Worm (Caenorhabditis elegans) whole organism, L1 larva: ENCODE results near the gene gldi-10.

Experiments
- nhr-28 ChIP-seq: fragments of 150-350 bp; optimal IDR thresholded peaks from 2 replicates; lab custom pipeline; 2014; ENCODE audit warnings: missing biosample characterization, missing genetic modification characterization
- nhr-76 ChIP-seq: sonication (generic microtip); optimal IDR thresholded peaks from 2 replicates; lab custom pipeline; 2017; ENCODE audit warnings: missing biosample characterization, missing genetic modification characterization
- unc-98 ChIP-seq: fragments of 200-800 bp; sonication (Bioruptor generic); IDR thresholded peaks from 2 replicates; pipeline ENCODE4 v1.3.6; 2022; ENCODE audit warnings: missing genetic modification characterization, missing compliant biosample characterization

ce11 chrIV:9092011-9092410, 7.0 kb upstream of the gldi-10 start:
- TF ChIP-seq nhr-76: no peak
- no peak for TF ChIP-seq unc-98
- TF ChIP-seq nhr-28: no peak
